Worm (Caenorhabditis elegans) whole organism, midembryonic: ENCODE data around the gene ZK1236.9.

Experiments used
- T22C8.4 ChIP-seq: fragments of 200-800 bp; sonication (Bioruptor generic); IDR thresholded peaks from 2 replicates; pipeline ENCODE4 v1.3.6; 2022; ENCODE audit warnings: missing genetic modification characterization, missing compliant biosample characterization
- cog-1 ChIP-seq: sonication (generic microtip); optimal IDR thresholded peaks from 2 replicates; lab custom pipeline; 2016; ENCODE audit warnings: missing genetic modification characterization, missing compliant biosample characterization
- flt-1 ChIP-seq: fragments of 200-800 bp; sonication (Bioruptor generic); IDR thresholded peaks from 2 replicates; pipeline ENCODE4 v1.3.6; 2022; ENCODE audit warnings: missing genetic modification characterization, missing compliant biosample characterization
- klf-2 ChIP-seq: fragments of 200-800 bp; sonication (Bioruptor generic); conservative IDR thresholded peaks from 2 replicates; pipeline ENCODE4 v1.3.6; 2022; ENCODE audit warnings: missing genetic modification reagents, missing genetic modification characterization, missing compliant biosample characterization
- med-1 ChIP-seq: sonication (generic microtip); optimal IDR thresholded peaks from 2 replicates; lab custom pipeline; 2017; ENCODE audit warnings: missing genetic modification characterization, mild to moderate bottlenecking, missing compliant biosample characterization, antibody characterized with exemption, missing genetic modification reagents; ENCODE audit not compliant: insufficient read depth
- ref-1 ChIP-seq: fragments of 200-800 bp; sonication (Bioruptor generic); conservative IDR thresholded peaks from 2 replicates; pipeline ENCODE4 v1.3.6; 2022; ENCODE audit warnings: missing genetic modification reagents, missing genetic modification characterization, missing compliant biosample characterization
- tab-1 ChIP-seq: fragments of 200-800 bp; sonication (Bioruptor generic); IDR thresholded peaks from 2 replicates; pipeline ENCODE4 v1.3.6; 2022; ENCODE audit warnings: missing genetic modification characterization, missing compliant biosample characterization
- ztf-23 ChIP-seq: fragments of 200-800 bp; sonication (Bioruptor generic); IDR thresholded peaks from 2 replicates; pipeline ENCODE4 v1.3.6; 2022; ENCODE audit warnings: missing genetic modification reagents, missing genetic modification characterization, missing compliant biosample characterization
- ztf-29 ChIP-seq: fragments of 200-800 bp; sonication (Bioruptor generic); IDR thresholded peaks from 2 replicates; pipeline ENCODE4 v1.3.6; 2022; ENCODE audit warnings: missing genetic modification reagents, missing genetic modification characterization, missing compliant biosample characterization

The ZK1236.9 gene

ce11 chrIII:8435074-8435473, at the start of gene ZK1236.9:
Gene ZK1236.9 (minus strand): TSS chrIII:8435174.
- TF ChIP-seq ztf-29 (GFP tag; lab: Robert Waterston, UW) (no peak), med-1 (GFP tag; lab: Kevin White, UChicago) (no peak), T22C8.4 (no peak), tab-1 (GFP tag; lab: Robert Waterston, UW) (no peak), klf-2 (GFP tag; lab: Robert Waterston, UW) (no peak), ztf-23 (no peak), cog-1 (no peak)

ce11 chrIII:8483853-8484252, 48.9 kb upstream of the ZK1236.9 start, which contains the start of gene F42H10.3:
Gene F42H10.3 (plus strand): TSS chrIII:8484153.
- no peak for TF ChIP-seq ref-1 (GFP tag; lab: Robert Waterston, UW)
- TF ChIP-seq tab-1 (GFP tag; lab: Robert Waterston, UW) = no peak
- TF ChIP-seq med-1 (GFP tag; lab: Kevin White, UChicago) = no peak
- no peak for TF ChIP-seq ztf-23
- no peak for TF ChIP-seq cog-1
- no peak for TF ChIP-seq T22C8.4
- TF ChIP-seq klf-2 (GFP tag; lab: Robert Waterston, UW) = no peak
- no peak for TF ChIP-seq ztf-29 (GFP tag; lab: Robert Waterston, UW)
- no peak for TF ChIP-seq flt-1 (GFP tag; lab: Robert Waterston, UW)

ce11 chrIII:8480355-8480754, 45.4 kb upstream of the ZK1236.9 start, which contains the start of gene F42H10.6:
Gene F42H10.6 (minus strand): TSS chrIII:8480455.
- no peak for TF ChIP-seq ztf-23
- TF ChIP-seq med-1 (GFP tag; lab: Kevin White, UChicago) = no peak
- no peak for TF ChIP-seq klf-2 (GFP tag; lab: Robert Waterston, UW)
- no peak for TF ChIP-seq flt-1 (GFP tag; lab: Robert Waterston, UW)
- no peak for TF ChIP-seq ref-1 (GFP tag; lab: Robert Waterston, UW)
- no peak for TF ChIP-seq ztf-29 (GFP tag; lab: Robert Waterston, UW)
- no peak for TF ChIP-seq cog-1
- TF ChIP-seq tab-1 (GFP tag; lab: Robert Waterston, UW) = no peak
- TF ChIP-seq T22C8.4 = no peak

ce11 chrIII:8479322-8479864, 44.4 kb upstream of the ZK1236.9 start:
- no peak for TF ChIP-seq med-1 (GFP tag; lab: Kevin White, UChicago)
- no peak for TF ChIP-seq ref-1 (GFP tag; lab: Robert Waterston, UW)
- TF ChIP-seq T22C8.4 = no peak
- TF ChIP-seq ztf-23 = no peak
- no peak for TF ChIP-seq klf-2 (GFP tag; lab: Robert Waterston, UW)
- no peak for TF ChIP-seq tab-1 (GFP tag; lab: Robert Waterston, UW)
- TF ChIP-seq flt-1 (GFP tag; lab: Robert Waterston, UW) = no peak
- TF ChIP-seq cog-1 = no peak
- TF ChIP-seq ztf-29 (GFP tag; lab: Robert Waterston, UW) = no peak

ce11 chrIII:8473292-8473691, 38.3 kb upstream of the ZK1236.9 start:
- TF ChIP-seq T22C8.4 (no peak), flt-1 (GFP tag; lab: Robert Waterston, UW) (no peak), tab-1 (GFP tag; lab: Robert Waterston, UW) (no peak), ztf-23 (no peak), cog-1 (no peak), ztf-29 (GFP tag; lab: Robert Waterston, UW) (no peak), klf-2 (GFP tag; lab: Robert Waterston, UW) (no peak), med-1 (GFP tag; lab: Kevin White, UChicago) (no peak), ref-1 (GFP tag; lab: Robert Waterston, UW) (no peak)

- no peak for TF ChIP-seq ztf-29 (GFP tag; lab: Robert Waterston, UW)
Measured at ce11 chrIII:8467520-8467919, 32.5 kb upstream of the ZK1236.9 start.

- TF ChIP-seq med-1 (GFP tag; lab: Kevin White, UChicago) = no peak
- TF ChIP-seq ref-1 (GFP tag; lab: Robert Waterston, UW) = no peak
- no peak for TF ChIP-seq cog-1
- TF ChIP-seq klf-2 (GFP tag; lab: Robert Waterston, UW) = no peak
- TF ChIP-seq T22C8.4 = no peak
- no peak for TF ChIP-seq ztf-29 (GFP tag; lab: Robert Waterston, UW)
- no peak for TF ChIP-seq tab-1 (GFP tag; lab: Robert Waterston, UW)
- TF ChIP-seq ztf-23 = no peak
- TF ChIP-seq flt-1 (GFP tag; lab: Robert Waterston, UW) = no peak
Measured at ce11 chrIII:8466735-8467134, 31.8 kb upstream of the ZK1236.9 start, which contains the start of gene mig-39. Gene mig-39 (plus strand): TSS chrIII:8467035.

- no peak for TF ChIP-seq cog-1
Measured at ce11 chrIII:8461410-8461809, 26.4 kb upstream of the ZK1236.9 start.

- TF ChIP-seq cog-1 (no peak), tab-1 (GFP tag; lab: Robert Waterston, UW) (no peak), ztf-29 (GFP tag; lab: Robert Waterston, UW) (no peak), T22C8.4 (no peak), flt-1 (GFP tag; lab: Robert Waterston, UW) (no peak), ztf-23 (no peak), klf-2 (GFP tag; lab: Robert Waterston, UW) (no peak), ref-1 (GFP tag; lab: Robert Waterston, UW) (no peak)
Measured at ce11 chrIII:8457605-8458004, 22.6 kb upstream of the ZK1236.9 start.

ce11 chrIII:8451181-8451580, 16.2 kb upstream of the ZK1236.9 start:
- TF ChIP-seq ref-1 (GFP tag; lab: Robert Waterston, UW) (no peak), med-1 (GFP tag; lab: Kevin White, UChicago) (no peak), ztf-29 (GFP tag; lab: Robert Waterston, UW) (no peak), cog-1 (no peak)
